Fruit fly (Drosophila melanogaster) whole organism, wandering third instar larva: ENCODE results near the gene alpha4GT2.

Experiments
- Abd-B ChIP-seq: fragments of >200 bp; optimal IDR thresholded peaks from 2 replicates; lab custom pipeline; 2017; ENCODE audit warnings: missing biosample characterization, missing genetic modification characterization
- CG9705 ChIP-seq: fragments of 200-800 bp; sonication (Bioruptor generic); optimal IDR thresholded peaks from 2 replicates; lab custom pipeline; 2018; ENCODE audit warnings: missing biosample characterization, mild to moderate bottlenecking, missing genetic modification characterization
- CrebA ChIP-seq: fragments of 200-800 bp; sonication (Bioruptor generic); optimal IDR thresholded peaks from 2 replicates; lab custom pipeline; 2016; ENCODE audit warnings: missing biosample characterization, mild to moderate bottlenecking, missing genetic modification characterization, borderline replicate concordance
- Dfd ChIP-seq: fragments of >200 bp; optimal IDR thresholded peaks from 2 replicates; lab custom pipeline; 2017; ENCODE audit warnings: missing biosample characterization, missing genetic modification characterization
- Dif ChIP-seq: fragments of 200-275, 200-300 bp; sonication (Bioruptor generic); optimal IDR thresholded peaks from 2 replicates; lab custom pipeline; 2018; ENCODE audit warnings: missing biosample characterization, missing genetic modification characterization; ENCODE audit not compliant: partially characterized antibody
- GATAd ChIP-seq: sonication (Bioruptor generic); optimal IDR thresholded peaks from 2 replicates; lab custom pipeline; 2016; ENCODE audit warnings: missing biosample characterization, missing genetic modification characterization
- HLH106 ChIP-seq: fragments of 200-800 bp; optimal IDR thresholded peaks from 3 replicates; lab custom pipeline; 2019; ENCODE audit warnings: missing biosample characterization, mild to moderate bottlenecking, missing genetic modification characterization, moderate library complexity
- Hnf4 ChIP-seq: fragments of 200-800 bp; sonication (Bioruptor generic); optimal IDR thresholded peaks from 2 replicates; lab custom pipeline; 2016; ENCODE audit warnings: missing biosample characterization, mild to moderate bottlenecking, missing genetic modification characterization
- Hr78 ChIP-seq: fragments of >200 bp; optimal IDR thresholded peaks from 2 replicates; lab custom pipeline; 2017; ENCODE audit warnings: missing biosample characterization, missing genetic modification characterization
- Hr83 ChIP-seq: fragments of 200-300 bp; sonication (Bioruptor generic); optimal IDR thresholded peaks from 2 replicates; lab custom pipeline; 2016; ENCODE audit warnings: missing biosample characterization, mild to moderate bottlenecking, missing genetic modification characterization, moderate library complexity; ENCODE audit not compliant: poor library complexity, severe bottlenecking
- Jra ChIP-seq: sonication (Bioruptor generic); optimal IDR thresholded peaks from 2 replicates; lab custom pipeline; 2016; ENCODE audit warnings: missing biosample characterization, missing genetic modification characterization
- Mio ChIP-seq: sonication (Bioruptor generic); optimal IDR thresholded peaks from 2 replicates; lab custom pipeline; 2016; ENCODE audit warnings: missing biosample characterization, missing genetic modification characterization
- Myc ChIP-seq: fragments of >200 bp; optimal IDR thresholded peaks from 2 replicates; lab custom pipeline; 2017
- OdsH ChIP-seq: fragments of 200-800 bp; sonication (Bioruptor generic); optimal IDR thresholded peaks from 2 replicates; lab custom pipeline; 2016; ENCODE audit warnings: missing biosample characterization, mild to moderate bottlenecking, missing genetic modification characterization
- Rel ChIP-seq, 2 experiments: fragments of 200-800 bp; sonication (Bioruptor generic) in 1 of 2; optimal IDR thresholded peaks; 2 replicates in 1 of 2; 3 replicates in 1 of 2; lab custom pipeline; 2016 to 2019; ENCODE audit warnings: mild to moderate bottlenecking in 2 of 2, missing biosample characterization in 2 of 2, missing genetic modification characterization in 2 of 2, moderate library complexity in 1 of 2
- Vsx2 ChIP-seq: fragments of 200-300, 225-300 bp; sonication (Bioruptor generic); optimal IDR thresholded peaks from 2 replicates; lab custom pipeline; 2018; ENCODE audit warnings: missing biosample characterization, missing genetic modification characterization; ENCODE audit not compliant: partially characterized antibody
- br ChIP-seq: fragments of 200-800 bp; sonication (Bioruptor generic); optimal IDR thresholded peaks from 2 replicates; lab custom pipeline; 2016; ENCODE audit warnings: missing biosample characterization, missing genetic modification characterization
- brk ChIP-seq: fragments of 200-800 bp; sonication (Bioruptor generic); optimal IDR thresholded peaks from 2 replicates; lab custom pipeline; 2016; ENCODE audit warnings: missing biosample characterization, mild to moderate bottlenecking, missing genetic modification characterization
- dl ChIP-seq, 2 experiments: fragments of 175-275, 200-275 bp in 1 of 2; fragments of 200-275 bp in 1 of 2; sonication (Bioruptor generic); optimal IDR thresholded peaks; lab custom pipeline; 2018; ENCODE audit warnings: mild to moderate bottlenecking in 2 of 2, missing biosample characterization in 2 of 2, missing genetic modification characterization in 2 of 2, moderate library complexity in 2 of 2; ENCODE audit not compliant: partially characterized antibody in 2 of 2, insufficient read depth in 1 of 2
- ey ChIP-seq: fragments of 200-800 bp; sonication (Bioruptor generic); optimal IDR thresholded peaks from 2 replicates; lab custom pipeline; 2016; ENCODE audit warnings: missing biosample characterization, missing genetic modification characterization
- foxo ChIP-seq, 2 experiments: fragments of 200-800 bp; sonication (Bioruptor generic); optimal IDR thresholded peaks; 2 replicates in 1 of 2; 3 replicates in 1 of 2; lab custom pipeline; 2016 to 2017; ENCODE audit warnings: missing biosample characterization in 2 of 2, missing genetic modification characterization in 2 of 2
- fru ChIP-seq: fragments of 200-800 bp; sonication (Bioruptor generic); optimal IDR thresholded peaks from 3 replicates; lab custom pipeline; 2016; ENCODE audit warnings: missing biosample characterization, mild to moderate bottlenecking, missing genetic modification characterization
- h ChIP-seq: fragments of 200-800 bp; sonication (Bioruptor generic); optimal IDR thresholded peaks from 3 replicates; lab custom pipeline; 2016; ENCODE audit warnings: missing biosample characterization, mild to moderate bottlenecking, missing genetic modification characterization
- jim ChIP-seq: fragments of 175-275, 200-325 bp; sonication (Bioruptor generic); optimal IDR thresholded peaks from 2 replicates; lab custom pipeline; 2016; ENCODE audit warnings: missing biosample characterization, mild to moderate bottlenecking, missing genetic modification characterization
- pan ChIP-seq: fragments of >200 bp; optimal IDR thresholded peaks from 2 replicates; lab custom pipeline; 2017
- psq ChIP-seq: fragments of 200-800 bp; sonication (Bioruptor generic); optimal IDR thresholded peaks from 3 replicates; lab custom pipeline; 2017; ENCODE audit warnings: missing biosample characterization, mild to moderate bottlenecking, missing genetic modification characterization, moderate library complexity
- rgr ChIP-seq: fragments of 200-800 bp; sonication (Bioruptor generic); optimal IDR thresholded peaks from 3 replicates; lab custom pipeline; 2016; ENCODE audit warnings: missing biosample characterization, mild to moderate bottlenecking, missing genetic modification characterization
- sage ChIP-seq: fragments of 200-800 bp; sonication (Bioruptor generic); optimal IDR thresholded peaks from 2 replicates; lab custom pipeline; 2016; ENCODE audit warnings: missing biosample characterization, mild to moderate bottlenecking, missing genetic modification characterization
- tai ChIP-seq: sonication (Bioruptor generic); optimal IDR thresholded peaks from 2 replicates; lab custom pipeline; 2016; ENCODE audit warnings: missing biosample characterization, missing genetic modification characterization
- usp ChIP-seq: fragments of >200 bp; optimal IDR thresholded peaks from 2 replicates; lab custom pipeline; 2017; ENCODE audit warnings: missing biosample characterization, missing genetic modification characterization
- woc ChIP-seq: sonication (Bioruptor generic); optimal IDR thresholded peaks from 2 replicates; lab custom pipeline; 2016; ENCODE audit warnings: missing biosample characterization, mild to moderate bottlenecking, missing genetic modification characterization

alpha4GT2 gene

DNA sequence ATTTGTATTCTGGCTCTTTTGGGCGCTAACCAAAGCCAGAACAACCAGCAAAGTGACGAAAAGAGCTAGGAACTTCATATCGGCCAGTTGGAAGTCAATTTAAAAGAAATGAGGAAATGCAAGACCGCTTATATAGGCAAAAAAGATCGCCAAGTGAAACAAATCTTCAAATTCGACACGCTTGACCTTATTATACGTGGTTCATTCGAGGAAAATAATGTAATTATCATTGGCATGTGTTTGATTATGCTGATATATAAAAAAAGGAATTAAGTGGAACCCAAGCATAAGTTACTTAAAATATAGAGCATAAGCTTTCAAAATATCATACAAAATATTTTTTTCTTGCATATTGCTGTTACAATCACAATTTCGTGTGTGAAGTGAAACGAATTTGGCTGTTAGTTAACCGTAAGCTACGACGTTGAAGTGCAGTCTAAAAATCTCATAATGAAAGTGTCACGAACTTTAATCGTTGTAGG lies at the start of gene alpha4GT2, which contains the start of gene Mst57Da:
Gene alpha4GT2, plus strand, starts transcription at position 432 of the 482 bp plus-strand sequence.
Gene Mst57Da, minus strand, starts transcription at position 101 of the 482 bp plus-strand sequence.
- TF ChIP-seq fru (GFP tag; lab: Kevin White, UChicago) (no peak), CG9705 (GFP tag; lab: Kevin White, UChicago) (no peak), Rel (GFP tag; optimal IDR thresholded peaks at IDR 0.05; lab: Kevin White, UChicago) (no peak), Rel (tag; optimal IDR thresholded peaks at IDR 0.05; lab: Kevin White, UChicago) (no peak)

DNA sequence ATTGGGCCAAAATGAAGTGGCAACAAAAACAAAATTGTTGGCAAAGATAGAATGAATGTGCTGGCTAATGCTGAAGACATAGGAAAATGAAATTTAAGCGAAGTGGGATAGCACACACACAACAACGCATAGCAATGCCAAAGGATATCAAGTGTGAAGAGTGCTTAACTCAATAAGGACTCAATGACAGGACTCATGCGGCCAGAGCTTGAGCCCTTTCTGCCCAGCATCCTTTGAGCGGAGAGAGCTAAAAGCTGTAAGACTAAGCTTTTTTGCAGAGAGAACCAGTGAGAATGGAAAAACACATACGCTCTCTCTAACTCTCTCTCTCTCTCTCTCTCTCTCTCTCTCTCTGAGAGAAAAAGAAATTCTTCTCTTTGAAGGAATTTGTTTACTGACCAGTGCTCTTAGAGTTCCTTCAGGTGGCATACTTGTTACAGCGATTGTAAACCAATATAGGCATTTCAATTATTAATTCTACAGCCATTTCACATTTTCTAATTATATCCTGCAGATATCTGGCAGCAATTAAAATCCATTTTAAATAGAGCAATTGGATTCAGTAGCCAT lies 49.1 kb upstream of the alpha4GT2 start:
- TF ChIP-seq Rel (GFP tag; optimal IDR thresholded peaks at IDR 0.05; lab: Kevin White, UChicago): no peak
- TF ChIP-seq Rel (tag; optimal IDR thresholded peaks at IDR 0.05; lab: Kevin White, UChicago): no peak
- no peak for TF ChIP-seq Abd-B (GFP tag; lab: Kevin White, UChicago)
- no peak for TF ChIP-seq CG9705 (GFP tag; lab: Kevin White, UChicago)
- TF ChIP-seq tai: no peak
- TF ChIP-seq dl (GFP tag; optimal IDR thresholded peaks at IDR 0.05; lab: Kevin White, UChicago; ENCODE audit: insufficient read depth in 1 of 2, partially characterized antibody in 2 of 2): peak in 1 of 2 experiments; percentile 1
- TF ChIP-seq Hnf4 (GFP tag; lab: Kevin White, UChicago): no peak
- TF ChIP-seq GATAd: no peak
- TF ChIP-seq pan (lab: Kevin White, UChicago): no peak
- TF ChIP-seq Dfd (GFP tag; lab: Kevin White, UChicago): no peak
- TF ChIP-seq Mio (GFP tag; lab: Kevin White, UChicago): no peak
- TF ChIP-seq psq (GFP tag; lab: Kevin White, UChicago): no peak
- TF ChIP-seq HLH106 (tag; lab: Kevin White, UChicago): no peak
- TF ChIP-seq brk: no peak
- TF ChIP-seq Dif: peak; percentile 63
- no peak for TF ChIP-seq usp (GFP tag; lab: Kevin White, UChicago)
- TF ChIP-seq, all 38 proteins: peak for 2

DNA sequence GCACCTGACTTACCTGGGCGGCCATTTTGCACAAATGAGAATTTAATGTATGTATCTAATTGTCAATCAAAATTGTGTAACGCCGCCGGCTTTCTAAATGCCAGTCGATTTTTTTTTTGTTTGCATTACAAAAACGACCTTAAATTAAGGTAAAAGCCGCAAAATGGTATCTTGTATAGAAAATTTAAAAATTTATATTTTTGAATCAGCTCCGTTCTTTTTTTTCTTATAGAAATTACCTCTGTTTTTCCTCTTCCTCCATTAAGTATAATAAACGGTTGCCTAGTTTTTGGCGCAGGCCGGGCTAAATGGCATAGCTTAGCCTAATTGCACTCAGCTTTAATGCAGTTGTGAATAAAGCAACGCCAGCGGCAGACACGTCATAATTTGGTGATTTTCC lies 44.8 kb upstream of the alpha4GT2 start, which contains the start of gene CG4960:
Gene CG4960, minus strand, starts transcription at position 101 of the 400 bp plus-strand sequence.
- no peak for TF ChIP-seq jim (GFP tag; lab: Kevin White, UChicago)
- no peak for TF ChIP-seq OdsH (GFP tag; lab: Kevin White, UChicago)

DNA sequence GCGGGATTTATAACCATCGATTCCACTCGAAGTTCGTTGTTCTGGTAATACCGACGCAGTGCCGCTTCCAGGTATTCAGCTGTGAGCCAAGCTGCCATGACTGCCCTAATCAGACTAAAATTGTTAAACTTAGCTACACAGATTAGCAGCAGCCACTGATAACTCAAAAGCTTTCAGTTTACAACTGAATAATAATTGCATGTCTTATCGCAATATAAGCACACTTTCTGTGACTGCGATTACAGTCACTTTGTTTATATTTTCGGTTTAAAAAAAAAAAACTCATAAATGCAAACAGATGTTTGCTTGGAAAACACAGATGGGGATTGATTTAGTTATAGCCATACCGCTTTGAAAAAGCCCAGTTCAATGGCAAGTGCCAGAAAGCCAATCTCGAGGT lies 42.7 kb upstream of the alpha4GT2 start, which contains the start of gene CG31380:
Gene CG31380, minus strand, starts transcription at position 101 of the 400 bp plus-strand sequence.
- TF ChIP-seq usp (GFP tag; lab: Kevin White, UChicago) (no peak), dl (GFP tag; optimal IDR thresholded peaks at IDR 0.05; lab: Kevin White, UChicago; ENCODE audit: insufficient read depth in 1 of 2, partially characterized antibody in 2 of 2) (no peak), CrebA (GFP tag; lab: Kevin White, UChicago) (no peak), Mio (GFP tag; lab: Kevin White, UChicago) (no peak), ey (GFP tag; lab: Kevin White, UChicago) (no peak), Hr83 (GFP tag; lab: Kevin White, UChicago) (no peak), Vsx2 (GFP tag; lab: Kevin White, UChicago) (no peak)

DNA sequence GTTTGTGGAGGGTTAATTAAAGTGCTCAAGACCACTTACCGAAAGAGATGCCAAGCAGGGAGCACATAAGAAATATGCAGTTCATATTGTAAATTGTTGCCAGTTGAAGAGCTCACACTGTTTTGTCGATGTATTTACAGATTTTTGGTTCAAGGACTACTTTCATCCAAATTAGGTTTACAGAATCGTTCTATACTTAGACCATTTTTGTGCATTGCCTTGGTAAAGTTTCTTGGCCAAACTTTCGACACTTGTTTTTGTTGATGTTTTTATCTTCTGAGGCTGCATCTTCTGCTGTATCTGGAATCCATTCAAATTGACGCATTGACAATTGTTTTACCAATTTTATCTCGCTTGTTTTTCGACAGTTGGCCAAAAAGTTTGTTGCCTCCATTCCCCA lies 41.7 kb upstream of the alpha4GT2 start, which contains the start of gene CG31093:
Gene CG31093, minus strand, starts transcription at position 101 of the 400 bp plus-strand sequence.
- TF ChIP-seq Dfd (GFP tag; lab: Kevin White, UChicago) (no peak), sage (GFP tag; lab: Kevin White, UChicago) (no peak), woc (GFP tag; lab: Kevin White, UChicago) (no peak), h (no peak), HLH106 (tag; lab: Kevin White, UChicago) (no peak), foxo (GFP tag; optimal IDR thresholded peaks at IDR 0.05; lab: Kevin White, UChicago) (no peak), OdsH (GFP tag; lab: Kevin White, UChicago) (no peak), CrebA (GFP tag; lab: Kevin White, UChicago) (no peak), br (GFP tag; lab: Kevin White, UChicago) (no peak), Vsx2 (GFP tag; lab: Kevin White, UChicago) (no peak), Abd-B (GFP tag; lab: Kevin White, UChicago) (no peak), psq (GFP tag; lab: Kevin White, UChicago) (no peak), Myc (lab: Kevin White, UChicago) (no peak), Jra (GFP tag; lab: Kevin White, UChicago) (no peak), usp (GFP tag; lab: Kevin White, UChicago) (no peak), Hr78 (no peak), brk (no peak), Dif (no peak), rgr (GFP tag; lab: Kevin White, UChicago) (no peak), tai (no peak)
